Fruit fly (Drosophila melanogaster) whole organism, embryonic: ENCODE results near the gene CG12974.

ENCODE experiments used
- Atf-2 ChIP-seq: fragments of 200-800 bp; sonication (Bioruptor generic); optimal IDR thresholded peaks from 2 replicates; lab custom pipeline; 2016; ENCODE audit warnings: missing biosample characterization, missing genetic modification characterization
- Atf6 ChIP-seq: fragments of 200-800 bp; sonication (Bioruptor generic); IDR thresholded peaks from 2 replicates; pipeline ENCODE4 v1.3.6; 2022; ENCODE audit warnings: missing biosample characterization, missing genetic modification characterization
- Awh ChIP-seq: fragments of 200-800 bp; sonication (Bioruptor generic); IDR thresholded peaks from 2 replicates; pipeline ENCODE4, ENCODE4 v1.3.6; 2022; ENCODE audit warnings: missing biosample characterization, missing genetic modification characterization
- BtbVII ChIP-seq: fragments of 200-800 bp; sonication (Bioruptor generic); optimal IDR thresholded peaks from 3 replicates; lab custom pipeline; 2017; ENCODE audit warnings: missing biosample characterization, mild to moderate bottlenecking, missing genetic modification characterization
- Bteb2 ChIP-seq: fragments of 200-800 bp; sonication (Bioruptor generic); optimal IDR thresholded peaks from 2 replicates; lab custom pipeline; 2016; ENCODE audit warnings: missing biosample characterization, missing genetic modification characterization
- CG10209 ChIP-seq: fragments of 200-800 bp; sonication (Bioruptor generic); optimal IDR thresholded peaks from 3 replicates; lab custom pipeline; 2017; ENCODE audit warnings: missing biosample characterization, mild to moderate bottlenecking, missing genetic modification characterization, missing genetic modification reagents
- CG11696 ChIP-seq: fragments of 200-800 bp; sonication (Bioruptor generic); IDR thresholded peaks from 2 replicates; pipeline ENCODE4 v1.3.6; 2022; ENCODE audit warnings: missing biosample characterization, missing genetic modification characterization
- CG12659 ChIP-seq: fragments of 200-800 bp; sonication (Bioruptor generic); optimal IDR thresholded peaks from 3 replicates; lab custom pipeline; 2017; ENCODE audit warnings: mild to moderate bottlenecking, missing biosample characterization, missing genetic modification reagents, missing genetic modification characterization
- CG12769 ChIP-seq: fragments of 200-800 bp; sonication (Bioruptor generic); optimal IDR thresholded peaks from 2 replicates; lab custom pipeline; 2019; ENCODE audit warnings: missing biosample characterization, mild to moderate bottlenecking, missing genetic modification characterization, moderate library complexity
- CG13123 ChIP-seq: fragments of 200-800 bp; sonication (Bioruptor generic); optimal IDR thresholded peaks from 2 replicates; lab custom pipeline; 2016; ENCODE audit warnings: missing biosample characterization, missing genetic modification characterization
- CG13775 ChIP-seq: fragments of 200-800 bp; sonication (Bioruptor generic); optimal IDR thresholded peaks from 3 replicates; lab custom pipeline; 2017; ENCODE audit warnings: missing biosample characterization, mild to moderate bottlenecking, missing genetic modification characterization
- CG14050 ChIP-seq: fragments of 200-800 bp; sonication (Bioruptor generic); IDR thresholded peaks from 3 replicates; pipeline ENCODE4 v1.3.6; 2022; ENCODE audit warnings: missing biosample characterization, missing genetic modification characterization
- CG15011 ChIP-seq: fragments of 200-800 bp; sonication (Bioruptor generic); optimal IDR thresholded peaks from 3 replicates; lab custom pipeline; 2018; ENCODE audit warnings: missing biosample characterization, mild to moderate bottlenecking, missing genetic modification characterization
- CG2129 ChIP-seq: fragments of 200-800 bp; sonication (Bioruptor generic); IDR thresholded peaks from 2 replicates; pipeline ENCODE4 v1.3.6; 2022; ENCODE audit warnings: missing biosample characterization, missing genetic modification characterization; ENCODE audit not compliant: partially characterized antibody
- CG32767 ChIP-seq: fragments of 200-800 bp; sonication (Bioruptor generic); IDR thresholded peaks from 2 replicates; pipeline ENCODE4 v1.3.6; 2022; ENCODE audit warnings: missing biosample characterization, missing genetic modification characterization
- CG3407 ChIP-seq: fragments of 200-800 bp; sonication (Bioruptor generic); optimal IDR thresholded peaks from 2 replicates; lab custom pipeline; 2018; ENCODE audit warnings: missing biosample characterization, mild to moderate bottlenecking, missing genetic modification characterization
- CG34422 ChIP-seq: fragments of 200-800 bp; sonication (Bioruptor generic); IDR thresholded peaks from 3 replicates; pipeline ENCODE4 v1.3.6; 2022; ENCODE audit warnings: missing biosample characterization, missing genetic modification characterization
- CG7963 ChIP-seq: fragments of 200-800 bp; sonication (Bioruptor generic); IDR thresholded peaks from 3 replicates; pipeline ENCODE4 v1.3.6; 2022; ENCODE audit warnings: missing biosample characterization, missing genetic modification characterization; ENCODE audit not compliant: partially characterized antibody
- CG9609 ChIP-seq: fragments of 200-800 bp; sonication (Bioruptor generic); optimal IDR thresholded peaks from 3 replicates; lab custom pipeline; 2016; ENCODE audit warnings: missing biosample characterization, missing genetic modification characterization
- Camta ChIP-seq: fragments of 200-800 bp; sonication (Bioruptor generic); optimal IDR thresholded peaks from 2 replicates; lab custom pipeline; 2016; ENCODE audit warnings: missing biosample characterization, missing genetic modification characterization
- D19B ChIP-seq: fragments of 200-800 bp; sonication (Bioruptor generic); optimal IDR thresholded peaks from 2 replicates; lab custom pipeline; 2017; ENCODE audit warnings: missing biosample characterization, mild to moderate bottlenecking, missing genetic modification characterization
- Deaf1 ChIP-seq: fragments of 200-800 bp; optimal IDR thresholded peaks from 3 replicates; lab custom pipeline; 2019; ENCODE audit warnings: missing biosample characterization, mild to moderate bottlenecking, missing genetic modification characterization, moderate library complexity
- E2f1 ChIP-seq: fragments of 200-800 bp; sonication (Bioruptor generic); IDR thresholded peaks from 2 replicates; pipeline ENCODE4 v1.3.6; 2022; ENCODE audit warnings: missing biosample characterization, missing genetic modification characterization
- Fer1 ChIP-seq: fragments of 200-800 bp; sonication (Bioruptor generic); optimal IDR thresholded peaks from 2 replicates; lab custom pipeline; 2017; ENCODE audit warnings: missing biosample characterization, mild to moderate bottlenecking, missing genetic modification characterization
- Hr51 ChIP-seq, 2 experiments: fragments of 200-800 bp; sonication (Bioruptor generic); optimal IDR thresholded peaks; 2 replicates in 1 of 2; 3 replicates in 1 of 2; lab custom pipeline; 2016 to 2018; ENCODE audit warnings: missing biosample characterization in 2 of 2, missing genetic modification characterization in 2 of 2, mild to moderate bottlenecking in 1 of 2, moderate library complexity in 1 of 2
- Hsf ChIP-seq: fragments of 200-800 bp; sonication (Bioruptor generic); optimal IDR thresholded peaks from 3 replicates; lab custom pipeline; 2016; ENCODE audit warnings: missing biosample characterization, missing genetic modification characterization
- Ptx1 ChIP-seq: fragments of 200-800 bp; sonication (Bioruptor generic); IDR thresholded peaks from 2 replicates; pipeline ENCODE4 v1.3.6; 2022; ENCODE audit warnings: missing biosample characterization, missing genetic modification characterization
- Ravus ChIP-seq: fragments of 200-800 bp; sonication (Bioruptor generic); IDR thresholded peaks from 2 replicates; pipeline ENCODE4 v1.3.6; 2022; ENCODE audit warnings: missing biosample characterization, missing genetic modification characterization
- Sox100B ChIP-seq: fragments of 200-800 bp; sonication (Bioruptor generic); optimal IDR thresholded peaks from 3 replicates; lab custom pipeline; 2018; ENCODE audit warnings: missing biosample characterization, mild to moderate bottlenecking, missing genetic modification characterization
- Spps ChIP-seq: fragments of 200-800 bp; sonication (Bioruptor generic); optimal IDR thresholded peaks from 2 replicates; lab custom pipeline; 2018; ENCODE audit warnings: missing biosample characterization, mild to moderate bottlenecking, missing genetic modification characterization
- ato ChIP-seq: fragments of 200-800 bp; sonication (Bioruptor generic); IDR thresholded peaks from 2 replicates; pipeline ENCODE4 v1.3.6; 2022; ENCODE audit warnings: missing biosample characterization, missing genetic modification characterization; ENCODE audit not compliant: partially characterized antibody
- crc ChIP-seq: fragments of 200-800 bp; sonication (Bioruptor generic); optimal IDR thresholded peaks from 2 replicates; lab custom pipeline; 2016; ENCODE audit warnings: missing biosample characterization, missing genetic modification characterization
- crol ChIP-seq: fragments of 200-800 bp; sonication (Bioruptor generic); IDR thresholded peaks from 2 replicates; pipeline ENCODE4 v1.3.6; 2022; ENCODE audit warnings: missing biosample characterization, missing genetic modification characterization
- fru ChIP-seq: fragments of >200 bp; optimal IDR thresholded peaks from 2 replicates; lab custom pipeline; 2017
- ftz-f1 ChIP-seq: fragments of 200-800 bp; sonication (Bioruptor generic); optimal IDR thresholded peaks from 2 replicates; lab custom pipeline; 2016; ENCODE audit warnings: missing biosample characterization, missing genetic modification characterization
- jigr1 ChIP-seq: fragments of 200-800 bp; sonication (Bioruptor generic); IDR thresholded peaks from 3 replicates; pipeline ENCODE4 v1.3.6; 2022; ENCODE audit warnings: missing biosample characterization, missing genetic modification characterization
- lbe ChIP-seq: fragments of 200-800 bp; sonication (Bioruptor generic); optimal IDR thresholded peaks from 2 replicates; lab custom pipeline; 2016; ENCODE audit warnings: missing biosample characterization, mild to moderate bottlenecking, missing genetic modification characterization
- maf-S ChIP-seq: fragments of 200-800 bp; sonication (Bioruptor generic); optimal IDR thresholded peaks from 2 replicates; lab custom pipeline; 2016; ENCODE audit warnings: missing biosample characterization, missing genetic modification characterization
- mld ChIP-seq: fragments of 200-800 bp; sonication (Bioruptor generic); IDR thresholded peaks from 3 replicates; pipeline ENCODE4 v1.3.6; 2022; ENCODE audit warnings: missing biosample characterization, missing genetic modification characterization; ENCODE audit not compliant: partially characterized antibody
- nau ChIP-seq: fragments of 200-800 bp; sonication (Bioruptor generic); optimal IDR thresholded peaks from 3 replicates; lab custom pipeline; 2017; ENCODE audit warnings: missing biosample characterization, mild to moderate bottlenecking, missing genetic modification characterization, missing genetic modification reagents
- peb ChIP-seq: fragments of 200-800 bp; sonication (Bioruptor generic); IDR thresholded peaks from 2 replicates; pipeline ENCODE4 v1.3.6; 2022; ENCODE audit warnings: missing biosample characterization, missing genetic modification characterization
- pum ChIP-seq: fragments of 200-800 bp; sonication (Bioruptor generic); optimal IDR thresholded peaks from 2 replicates; lab custom pipeline; 2016; ENCODE audit warnings: missing biosample characterization, missing genetic modification characterization
- ro ChIP-seq: fragments of 200-800 bp; sonication (Bioruptor generic); IDR thresholded peaks from 2 replicates; pipeline ENCODE4 v1.3.6; 2022; ENCODE audit warnings: missing biosample characterization, missing genetic modification characterization
- schlank ChIP-seq: fragments of 200-800 bp; sonication (Bioruptor generic); optimal IDR thresholded peaks from 2 replicates; lab custom pipeline; 2018; ENCODE audit warnings: missing biosample characterization, mild to moderate bottlenecking, missing genetic modification characterization
- slou ChIP-seq: fragments of 200-800 bp; sonication (Bioruptor generic); optimal IDR thresholded peaks from 3 replicates; lab custom pipeline; 2016; ENCODE audit warnings: missing biosample characterization, missing genetic modification characterization
- ssp ChIP-seq: fragments of 200-800 bp; sonication (Bioruptor generic); IDR thresholded peaks from 2 replicates; pipeline ENCODE4 v1.3.6; 2022; ENCODE audit warnings: missing biosample characterization, missing genetic modification characterization
- tio ChIP-seq: fragments of 200-800 bp; sonication (Bioruptor generic); optimal IDR thresholded peaks from 2 replicates; lab custom pipeline; 2017; ENCODE audit warnings: missing biosample characterization, missing genetic modification characterization, inconsistent platforms
- tx ChIP-seq: fragments of 200-800 bp; sonication (Bioruptor generic); optimal IDR thresholded peaks from 2 replicates; lab custom pipeline; 2016; ENCODE audit warnings: missing biosample characterization, missing genetic modification characterization
- z ChIP-seq: fragments of 200-800 bp; sonication (Bioruptor generic); IDR thresholded peaks from 3 replicates; pipeline ENCODE4 v1.3.6; 2022; ENCODE audit warnings: missing biosample characterization, missing genetic modification characterization
- zfh1 ChIP-seq: fragments of 200-800 bp; sonication (Bioruptor generic); IDR thresholded peaks from 3 replicates; pipeline ENCODE4 v1.3.6; 2022; ENCODE audit warnings: missing biosample characterization, missing genetic modification characterization

CG12974 gene

dm6 chr3L:21276296-21277257, 9.2 kb downstream of the CG12974 start (continued):
- TF ChIP-seq Hsf (GFP tag; lab: Kevin White, UChicago) (peak; percentile 70), CG9609 (GFP tag; lab: Kevin White, UChicago) (peak; percentile 40), CG12659 (GFP tag; lab: Kevin White, UChicago) (peak; percentile 52), Ptx1 (peak; percentile 60), Awh (GFP tag; lab: Robert Waterston, UW) (no peak), pum (GFP tag; lab: Kevin White, UChicago) (peak; percentile 55), CG11696 (GFP tag; lab: Robert Waterston, UW) (no peak), nau (no peak), CG2129 (GFP tag; lab: Robert Waterston, UW) (no peak), tx (GFP tag; lab: Kevin White, UChicago) (peak; percentile 43), CG13775 (peak; percentile 75), crc (GFP tag; lab: Kevin White, UChicago) (peak; percentile 67), Bteb2 (GFP tag; lab: Kevin White, UChicago) (peak; percentile 61), ftz-f1 (GFP tag; lab: Kevin White, UChicago) (no peak), E2f1 (GFP tag; lab: Robert Waterston, UW) (no peak), CG3407 (GFP tag; lab: Kevin White, UChicago) (no peak), lbe (GFP tag; lab: Kevin White, UChicago) (no peak), Deaf1 (tag; lab: Kevin White, UChicago) (peak; percentile 18), CG14050 (GFP tag; lab: Robert Waterston, UW) (no peak), D19B (GFP tag; lab: Kevin White, UChicago) (peak; percentile 18), Fer1 (GFP tag; lab: Kevin White, UChicago) (peak; percentile 36), slou (GFP tag; lab: Kevin White, UChicago) (no peak), maf-S (GFP tag; lab: Kevin White, UChicago) (peak; percentile 37), BtbVII (GFP tag; lab: Kevin White, UChicago) (peak; percentile 66), crol (GFP tag; lab: Robert Waterston, UW) (peak; percentile 96), Atf6 (GFP tag; lab: Robert Waterston, UW) (peak; percentile 45; the same call in 1 of the 2 replicates), CG7963 (GFP tag; lab: Robert Waterston, UW) (no peak), CG34422 (GFP tag; lab: Robert Waterston, UW) (no peak), Ravus (no peak), CG15011 (peak; percentile 43), ssp (GFP tag; lab: Robert Waterston, UW) (no peak), CG12769 (no peak), ato (no peak), Hr51 (GFP tag; optimal IDR thresholded peaks at IDR 0.05; lab: Kevin White, UChicago) (peak; percentile 34 to 68), Spps (tag; lab: Kevin White, UChicago) (peak; percentile 27), jigr1 (no peak), Camta (GFP tag; lab: Kevin White, UChicago) (peak; percentile 54), CG32767 (GFP tag; lab: Robert Waterston, UW) (no peak), z (GFP tag; lab: Robert Waterston, UW) (peak; percentile 86), mld (no peak), peb (GFP tag; lab: Robert Waterston, UW) (no peak), zfh1 (GFP tag; lab: Robert Waterston, UW) (peak; percentile 34; the same call in 1 of the 3 replicates), tio (peak; percentile 63), CG10209 (GFP tag; lab: Kevin White, UChicago) (peak; percentile 60), fru (lab: Kevin White, UChicago) (no peak), schlank (tag; lab: Kevin White, UChicago) (peak; percentile 1), Sox100B (GFP tag; lab: Kevin White, UChicago) (peak; percentile 77), Atf-2 (GFP tag; lab: Kevin White, UChicago) (peak; percentile 65), ro (no peak), CG13123 (GFP tag; lab: Kevin White, UChicago) (no peak)
